ENCODE assay signal across 1 fruit fly cellular context in genomic region chr2L:8319858-8320525, dm6.
TF ChIP-seq lines count a peak whose summit lies in the region.

TSS of gene mtsh (minus strand) at chr2L:8319908.
TSS of gene strat (plus strand) at chr2L:8320328.

TF ChIP-seq in whole organism, embryonic, 481 proteins besides CTCF, POLR2A, EP300 and RAD21 (continued from another document and continues in another):
- TF ChIP-seq Camta (GFP tag; optimal IDR thresholded peaks at IDR 0.05; lab: Kevin White, UChicago) (no peak), btn (GFP tag; optimal IDR thresholded peaks at IDR 0.05; lab: Kevin White, UChicago) (no peak), NfI (GFP tag; optimal IDR thresholded peaks at IDR 0.05; lab: Kevin White, UChicago) (peak; percentile 64), cad (GFP tag; optimal IDR thresholded peaks at IDR 0.05; lab: Kevin White, UChicago) (no peak), CG1602 (GFP tag; optimal IDR thresholded peaks at IDR 0.05; lab: Kevin White, UChicago) (no peak), Jarid2 (GFP tag; optimal IDR thresholded peaks at IDR 0.05; lab: Kevin White, UChicago) (no peak), psq (GFP tag; optimal IDR thresholded peaks at IDR 0.05; lab: Kevin White, UChicago) (no peak), wek (GFP tag; optimal IDR thresholded peaks at IDR 0.05; lab: Kevin White, UChicago) (peak; percentile 3), Dref (GFP tag; IDR thresholded peaks at IDR 0.05; lab: Robert Waterston, UW) (peak; percentile 90), B-H1 (GFP tag; IDR thresholded peaks at IDR 0.05; lab: Robert Waterston, UW) (peak; percentile 16; the same call in 1 of the 3 replicates), CG2120 (GFP tag; optimal IDR thresholded peaks at IDR 0.05; lab: Kevin White, UChicago) (peak; percentile 59), Mrtf (GFP tag; IDR thresholded peaks at IDR 0.05; lab: Robert Waterston, UW) (no peak), Hr51 (GFP tag; optimal IDR thresholded peaks at IDR 0.05; lab: Kevin White, UChicago) (peak in 1 of 2 experiments; percentile 56), CG12236 (GFP tag; optimal IDR thresholded peaks at IDR 0.05; lab: Kevin White, UChicago) (peak; percentile 34), CG8089 (GFP tag; optimal IDR thresholded peaks at IDR 0.05; lab: Kevin White, UChicago) (no peak), CG3838 (GFP tag; optimal IDR thresholded peaks at IDR 0.05; lab: Kevin White, UChicago) (no peak), Lhr (GFP tag; optimal IDR thresholded peaks at IDR 0.05; lab: Kevin White, UChicago) (no peak), CG3281 (GFP tag; optimal IDR thresholded peaks at IDR 0.05; lab: Kevin White, UChicago) (peak; percentile 76), CG11085 (GFP tag; IDR thresholded peaks at IDR 0.05; lab: Robert Waterston, UW) (peak; percentile 21; the same call in 1 of the 2 replicates), Hr3 (GFP tag; optimal IDR thresholded peaks at IDR 0.05; lab: Kevin White, UChicago) (no peak), Adf1 (GFP tag; IDR thresholded peaks at IDR 0.05; lab: Robert Waterston, UW) (no peak), CG4404 (GFP tag; IDR thresholded peaks at IDR 0.05; lab: Robert Waterston, UW) (0 out of 2 replicates have a peak, but pooled peaks have one; percentile 23), gt (GFP tag; IDR thresholded peaks at IDR 0.05; lab: Robert Waterston, UW) (no peak), Oli (tag; optimal IDR thresholded peaks at IDR 0.05; lab: Kevin White, UChicago) (no peak), ab (GFP tag; optimal IDR thresholded peaks at IDR 0.05; lab: Kevin White, UChicago) (no peak), chm (GFP tag; IDR thresholded peaks at IDR 0.05; lab: Robert Waterston, UW) (peak; percentile 56), CG34224 (GFP tag; IDR thresholded peaks at IDR 0.05; lab: Robert Waterston, UW; ENCODE audit: partially characterized antibody) (peak; percentile 59), CG16779 (GFP tag; IDR thresholded peaks at IDR 0.05; lab: Robert Waterston, UW) (no peak), CG12219 (GFP tag; optimal IDR thresholded peaks at IDR 0.05; lab: Kevin White, UChicago) (peak; percentile 52), HLH3B (GFP tag; IDR thresholded peaks at IDR 0.05; lab: Robert Waterston, UW) (peak; percentile 41; the same call in 1 of the 2 replicates), MESR4 (GFP tag; optimal IDR thresholded peaks at IDR 0.05; lab: Kevin White, UChicago) (peak; percentile 64), zf30C (GFP tag; optimal IDR thresholded peaks at IDR 0.05; lab: Kevin White, UChicago) (no peak), CG11398 (GFP tag; optimal IDR thresholded peaks at IDR 0.05; lab: Kevin White, UChicago) (no peak), shn (GFP tag; optimal IDR thresholded peaks at IDR 0.05; lab: Kevin White, UChicago) (no peak), insv (GFP tag; optimal IDR thresholded peaks at IDR 0.05; lab: Kevin White, UChicago) (peak in 1 of 2 experiments; percentile 58), CrebB (tag; optimal IDR thresholded peaks at IDR 0.05; lab: Kevin White, UChicago) (peak; percentile 73), Meics (GFP tag; optimal IDR thresholded peaks at IDR 0.05; lab: Kevin White, UChicago) (peak; percentile 81), NC2β (GFP tag; optimal IDR thresholded peaks at IDR 0.05; lab: Kevin White, UChicago) (peak; percentile 49), Kr (GFP tag; optimal IDR thresholded peaks at IDR 0.05; lab: Kevin White, UChicago) (no peak), CG2129 (GFP tag; IDR thresholded peaks at IDR 0.05; lab: Robert Waterston, UW; ENCODE audit: partially characterized antibody) (no peak), jigr1 (GFP tag; IDR thresholded peaks at IDR 0.05; lab: Robert Waterston, UW) (no peak), CG13287 (GFP tag; IDR thresholded peaks at IDR 0.05; lab: Robert Waterston, UW; ENCODE audit: partially characterized antibody) (peak; percentile 71), klu (GFP tag; IDR thresholded peaks at IDR 0.05; lab: Robert Waterston, UW) (no peak), CG4424 (GFP tag; optimal IDR thresholded peaks at IDR 0.05; lab: Kevin White, UChicago) (peak; percentile 47), CG31388 (GFP tag; optimal IDR thresholded peaks at IDR 0.05; lab: Kevin White, UChicago) (no peak), CG7839 (tag; optimal IDR thresholded peaks at IDR 0.05; lab: Kevin White, UChicago) (no peak), E2f2 (GFP tag; IDR thresholded peaks at IDR 0.05; lab: Robert Waterston, UW) (peak; percentile 96), Drgx (GFP tag; IDR thresholded peaks at IDR 0.05; lab: Robert Waterston, UW) (no peak), CG9876 (GFP tag; optimal IDR thresholded peaks at IDR 0.05; lab: Kevin White, UChicago) (peak; percentile 6), CG14050 (GFP tag; IDR thresholded peaks at IDR 0.05; lab: Robert Waterston, UW) (no peak; the same call in 2 of the 3 replicates), prd (optimal IDR thresholded peaks at IDR 0.05; lab: Kevin White, UChicago) (no peak), prd (GFP tag; IDR thresholded peaks at IDR 0.05; lab: Robert Waterston, UW) (peak; percentile 30; the same call in 1 of the 3 replicates), ttk (GFP tag; IDR thresholded peaks at IDR 0.05; lab: Robert Waterston, UW) (no peak), sd (tag; optimal IDR thresholded peaks at IDR 0.05; lab: Kevin White, UChicago) (no peak), Ets65A (GFP tag; lab: Kevin White, UChicago) (peak; percentile 94), CG30020 (tag; optimal IDR thresholded peaks at IDR 0.05; lab: Kevin White, UChicago) (peak; percentile 18), CG17568 (GFP tag; optimal IDR thresholded peaks at IDR 0.05; lab: Kevin White, UChicago) (no peak), Ada2b (GFP tag; IDR thresholded peaks at IDR 0.05; lab: Robert Waterston, UW) (peak; percentile 16; the same call in 1 of the 2 replicates), CG13424 (tag; optimal IDR thresholded peaks at IDR 0.05; lab: Kevin White, UChicago) (no peak), CG3726 (GFP tag; IDR thresholded peaks at IDR 0.05; lab: Robert Waterston, UW) (no peak), Mad (GFP tag; optimal IDR thresholded peaks at IDR 0.05; lab: Kevin White, UChicago) (peak; percentile 45), lilli (GFP tag; optimal IDR thresholded peaks at IDR 0.05; lab: Kevin White, UChicago) (peak; percentile 58), pho (GFP tag; optimal IDR thresholded peaks at IDR 0.05; lab: Kevin White, UChicago) (peak; percentile 28), sqz (GFP tag; optimal IDR thresholded peaks at IDR 0.05; lab: Kevin White, UChicago) (peak; percentile 55), CoRest (tag; optimal IDR thresholded peaks at IDR 0.05; lab: Kevin White, UChicago) (peak; percentile 48), repo (GFP tag; optimal IDR thresholded peaks at IDR 0.05; lab: Kevin White, UChicago) (peak; percentile 19), dmrt99B (tag; optimal IDR thresholded peaks at IDR 0.05; lab: Kevin White, UChicago) (no peak), unc-4 (GFP tag; IDR thresholded peaks at IDR 0.05; lab: Robert Waterston, UW; ENCODE audit: partially characterized antibody) (peak; percentile 59; the same call in 1 of the 2 replicates), esg (GFP tag; conservative IDR thresholded peaks at IDR 0.05; lab: Robert Waterston, UW) (no peak), Rx (GFP tag; IDR thresholded peaks at IDR 0.05; lab: Robert Waterston, UW) (no peak), Nf-YA (GFP tag; IDR thresholded peaks at IDR 0.05; lab: Robert Waterston, UW) (no peak), CG5180 (GFP tag; optimal IDR thresholded peaks at IDR 0.05; lab: Kevin White, UChicago) (peak; percentile 9), so (GFP tag; IDR thresholded peaks at IDR 0.05; lab: Robert Waterston, UW) (peak; percentile 60; the same call in 1 of the 3 replicates), CG6689 (GFP tag; IDR thresholded peaks at IDR 0.05; lab: Robert Waterston, UW) (no peak), BtbVII (GFP tag; optimal IDR thresholded peaks at IDR 0.05; lab: Kevin White, UChicago) (peak; percentile 52), nau (GFP tag; optimal IDR thresholded peaks at IDR 0.05; lab: Kevin White, UChicago) (no peak), CG10565 (GFP tag; optimal IDR thresholded peaks at IDR 0.05; lab: Kevin White, UChicago) (no peak), tll (GFP tag; optimal IDR thresholded peaks at IDR 0.05; lab: Kevin White, UChicago) (peak in 1 of 2 experiments; percentile 12), NK7.1 (GFP tag; optimal IDR thresholded peaks at IDR 0.05; lab: Kevin White, UChicago) (no peak), Usf (GFP tag; optimal IDR thresholded peaks at IDR 0.05; lab: Kevin White, UChicago) (no peak), ERR (GFP tag; optimal IDR thresholded peaks at IDR 0.05; lab: Kevin White, UChicago) (peak; percentile 44), CG17829 (tag; optimal IDR thresholded peaks at IDR 0.05; lab: Kevin White, UChicago) (peak; percentile 60), D (optimal IDR thresholded peaks at IDR 0.05; lab: Kevin White, UChicago) (no peak), D (GFP tag; optimal IDR thresholded peaks at IDR 0.05; lab: Kevin White, UChicago) (peak; percentile 53), CG15601 (tag; optimal IDR thresholded peaks at IDR 0.05; lab: Kevin White, UChicago) (peak; percentile 75), NFAT (GFP tag; IDR thresholded peaks at IDR 0.05; lab: Robert Waterston, UW) (peak; percentile 49; the same call in 1 of the 2 replicates), Asciz (GFP tag; optimal IDR thresholded peaks at IDR 0.05; lab: Kevin White, UChicago) (peak; percentile 70), scrt (GFP tag; optimal IDR thresholded peaks at IDR 0.05; lab: Kevin White, UChicago) (peak; percentile 58), Dek (tag; optimal IDR thresholded peaks at IDR 0.05; lab: Kevin White, UChicago) (peak; percentile 13), vnd (GFP tag; IDR thresholded peaks at IDR 0.05; lab: Robert Waterston, UW; ENCODE audit: partially characterized antibody) (peak; percentile 50; the same call in 2 of the 3 replicates), lbe (GFP tag; optimal IDR thresholded peaks at IDR 0.05; lab: Kevin White, UChicago) (peak; percentile 30), Doc2 (GFP tag; IDR thresholded peaks at IDR 0.05; lab: Robert Waterston, UW) (no peak), oc (tag; optimal IDR thresholded peaks at IDR 0.05; lab: Kevin White, UChicago) (no peak), H2.0 (GFP tag; IDR thresholded peaks at IDR 0.05; lab: Robert Waterston, UW) (no peak; the same call in 1 of the 2 replicates), CG13894 (tag; optimal IDR thresholded peaks at IDR 0.05; lab: Kevin White, UChicago) (no peak), crc (GFP tag; optimal IDR thresholded peaks at IDR 0.05; lab: Kevin White, UChicago) (no peak), gce (GFP tag; IDR thresholded peaks at IDR 0.05; lab: Robert Waterston, UW) (0 out of 3 replicates have a peak, but pooled peaks have one; percentile 35), ato (GFP tag; IDR thresholded peaks at IDR 0.05; lab: Robert Waterston, UW; ENCODE audit: partially characterized antibody) (peak; percentile 56; the same call in 1 of the 2 replicates), nom (GFP tag; optimal IDR thresholded peaks at IDR 0.05; lab: Kevin White, UChicago) (peak; percentile 45), bsh (GFP tag; optimal IDR thresholded peaks at IDR 0.05; lab: Kevin White, UChicago) (peak in 1 of 2 experiments; percentile 39), Antp (GFP tag; optimal IDR thresholded peaks at IDR 0.05; lab: Kevin White, UChicago) (peak; percentile 51), hth (optimal IDR thresholded peaks at IDR 0.05; lab: Kevin White, UChicago) (no peak), Ptx1 (GFP tag; IDR thresholded peaks at IDR 0.05; lab: Robert Waterston, UW) (no peak; the same call in 1 of the 2 replicates), CG12104 (GFP tag; optimal IDR thresholded peaks at IDR 0.05; lab: Kevin White, UChicago) (peak; percentile 68), CG15073 (GFP tag; optimal IDR thresholded peaks at IDR 0.05; lab: Kevin White, UChicago) (no peak), twi (tag; optimal IDR thresholded peaks at IDR 0.05; lab: Kevin White, UChicago) (peak; percentile 21), CG12155 (GFP tag; optimal IDR thresholded peaks at IDR 0.05; lab: Kevin White, UChicago) (peak; percentile 42), Dip3 (GFP tag; optimal IDR thresholded peaks at IDR 0.05; lab: Kevin White, UChicago) (peak; percentile 23), odd (GFP tag; optimal IDR thresholded peaks at IDR 0.05; lab: Kevin White, UChicago) (no peak), CG12391 (tag; optimal IDR thresholded peaks at IDR 0.05; lab: Kevin White, UChicago) (peak; percentile 56), CG18599 (GFP tag; optimal IDR thresholded peaks at IDR 0.05; lab: Kevin White, UChicago) (peak; percentile 66), Opbp (GFP tag; IDR thresholded peaks at IDR 0.05; lab: Robert Waterston, UW; ENCODE audit: partially characterized antibody) (peak; percentile 57; the same call in 1 of the 3 replicates), CG4617 (GFP tag; optimal IDR thresholded peaks at IDR 0.05; lab: Kevin White, UChicago; ENCODE audit: borderline replicate concordance) (peak; percentile 96), Side (GFP tag; optimal IDR thresholded peaks at IDR 0.05; lab: Kevin White, UChicago) (peak; percentile 72), NC2α (GFP tag; optimal IDR thresholded peaks at IDR 0.05; lab: Kevin White, UChicago) (no peak), mirr (GFP tag; optimal IDR thresholded peaks at IDR 0.05; lab: Kevin White, UChicago) (peak; percentile 87), CG31224 (GFP tag; IDR thresholded peaks at IDR 0.05; lab: Robert Waterston, UW) (peak; percentile 42; the same call in 1 of the 2 replicates), ham (GFP tag; IDR thresholded peaks at IDR 0.05; lab: Robert Waterston, UW) (no peak), inv (GFP tag; IDR thresholded peaks at IDR 0.05; lab: Robert Waterston, UW; ENCODE audit: partially characterized antibody) (peak; percentile 35; the same call in 1 of the 2 replicates), HLHmδ (GFP tag; optimal IDR thresholded peaks at IDR 0.05; lab: Kevin White, UChicago) (peak; percentile 48), Tbp (GFP tag; optimal IDR thresholded peaks at IDR 0.05; lab: Kevin White, UChicago) (no peak), CG14965 (GFP tag; optimal IDR thresholded peaks at IDR 0.05; lab: Kevin White, UChicago; ENCODE audit: borderline replicate concordance) (no peak), CG9797 (GFP tag; optimal IDR thresholded peaks at IDR 0.05; lab: Kevin White, UChicago) (peak; percentile 84), HmgD (GFP tag; optimal IDR thresholded peaks at IDR 0.05; lab: Kevin White, UChicago) (no peak), lab (GFP tag; optimal IDR thresholded peaks at IDR 0.05; lab: Kevin White, UChicago) (peak; percentile 88), CG13775 (GFP tag; optimal IDR thresholded peaks at IDR 0.05; lab: Kevin White, UChicago) (peak; percentile 61), dmrt11E (tag; optimal IDR thresholded peaks at IDR 0.05; lab: Kevin White, UChicago) (peak; percentile 19), Vsx1 (GFP tag; optimal IDR thresholded peaks at IDR 0.05; lab: Kevin White, UChicago) (no peak), schlank (tag; optimal IDR thresholded peaks at IDR 0.05; lab: Kevin White, UChicago) (peak; percentile 38), Fer3 (tag; optimal IDR thresholded peaks at IDR 0.05; lab: Kevin White, UChicago) (peak; percentile 73)
